Fruit fly (Drosophila melanogaster) whole organism, embryonic: ENCODE results near the gene sage.

Source experiments
- Ada2b ChIP-seq: fragments of 200-800 bp; sonication (Bioruptor generic); IDR thresholded peaks from 2 replicates; pipeline ENCODE4 v1.3.6; 2022; ENCODE audit warnings: missing biosample characterization, missing genetic modification characterization
- Blimp-1 ChIP-seq: fragments of 200-800 bp; sonication (Bioruptor generic); optimal IDR thresholded peaks from 3 replicates; lab custom pipeline; 2018; ENCODE audit warnings: missing biosample characterization, missing genetic modification characterization, mild to moderate bottlenecking, moderate library complexity, missing genetic modification reagents
- CG10321 ChIP-seq: fragments of 200-800 bp; sonication (Bioruptor generic); IDR thresholded peaks from 2 replicates; pipeline ENCODE4 v1.3.6; 2022; ENCODE audit warnings: missing biosample characterization, missing genetic modification characterization
- CG10462 ChIP-seq: fragments of 200-800 bp; sonication (Bioruptor generic); optimal IDR thresholded peaks from 2 replicates; lab custom pipeline; 2016; ENCODE audit warnings: missing biosample characterization, missing genetic modification characterization
- CG10979 ChIP-seq: fragments of 200-800 bp; sonication (Bioruptor generic); optimal IDR thresholded peaks from 2 replicates; lab custom pipeline; 2018; ENCODE audit warnings: missing biosample characterization, mild to moderate bottlenecking, missing genetic modification characterization, moderate library complexity
- CG11093 ChIP-seq: fragments of 200-800 bp; sonication (Bioruptor generic); IDR thresholded peaks from 3 replicates; pipeline ENCODE4 v1.3.6; 2022; ENCODE audit warnings: missing biosample characterization, missing genetic modification characterization
- CG11456 ChIP-seq: fragments of 200-800 bp; sonication (Bioruptor generic); IDR thresholded peaks from 3 replicates; pipeline ENCODE4 v1.3.6; 2022; ENCODE audit warnings: missing biosample characterization, missing genetic modification characterization
- CG12236 ChIP-seq: fragments of 200-800 bp; sonication (Bioruptor generic); optimal IDR thresholded peaks from 2 replicates; lab custom pipeline; 2016; ENCODE audit warnings: missing biosample characterization, missing genetic modification characterization
- CG12659 ChIP-seq: fragments of 200-800 bp; sonication (Bioruptor generic); optimal IDR thresholded peaks from 3 replicates; lab custom pipeline; 2017; ENCODE audit warnings: mild to moderate bottlenecking, missing biosample characterization, missing genetic modification reagents, missing genetic modification characterization
- CG1647 ChIP-seq: fragments of 200-800 bp; sonication (Bioruptor generic); optimal IDR thresholded peaks from 3 replicates; lab custom pipeline; 2016; ENCODE audit warnings: missing biosample characterization, missing genetic modification characterization
- CG2712 ChIP-seq: fragments of 200-800 bp; optimal IDR thresholded peaks from 3 replicates; lab custom pipeline; 2019; ENCODE audit warnings: missing biosample characterization, mild to moderate bottlenecking, missing genetic modification characterization, moderate library complexity
- CG32772 ChIP-seq: fragments of 200-800 bp; sonication (Bioruptor generic); IDR thresholded peaks from 2 replicates; pipeline ENCODE4 v1.3.6; 2022; ENCODE audit warnings: missing biosample characterization, missing genetic modification characterization
- CG5180 ChIP-seq: fragments of 200-800 bp; sonication (Bioruptor generic); optimal IDR thresholded peaks from 3 replicates; lab custom pipeline; 2017; ENCODE audit warnings: missing biosample characterization, missing genetic modification characterization, mild to moderate bottlenecking, moderate library complexity, missing genetic modification reagents
- CG6175 ChIP-seq: fragments of 200-800 bp; sonication (Bioruptor generic); IDR thresholded peaks from 3 replicates; pipeline ENCODE4 v1.3.6; 2022; ENCODE audit warnings: missing biosample characterization, missing genetic modification characterization
- CG6813 ChIP-seq: fragments of 200-800 bp; sonication (Bioruptor generic); optimal IDR thresholded peaks from 2 replicates; lab custom pipeline; 2017; ENCODE audit warnings: missing biosample characterization, missing genetic modification characterization, mild to moderate bottlenecking, moderate library complexity, missing genetic modification reagents
- CG6854 ChIP-seq: fragments of 200-800 bp; sonication (Bioruptor generic); optimal IDR thresholded peaks from 3 replicates; lab custom pipeline; 2017; ENCODE audit warnings: missing biosample characterization, mild to moderate bottlenecking, missing genetic modification characterization
- CG9215 ChIP-seq: fragments of 200-800 bp; sonication (Bioruptor generic); IDR thresholded peaks from 2 replicates; pipeline ENCODE4 v1.3.6; 2022; ENCODE audit warnings: missing biosample characterization, missing genetic modification characterization
- CG9817 ChIP-seq: fragments of 200-800 bp; sonication (Bioruptor generic); optimal IDR thresholded peaks from 2 replicates; lab custom pipeline; 2018; ENCODE audit warnings: missing biosample characterization, mild to moderate bottlenecking, missing genetic modification characterization, moderate library complexity
- Dek ChIP-seq: fragments of 200-800 bp; sonication (Bioruptor generic); optimal IDR thresholded peaks from 3 replicates; lab custom pipeline; 2019; ENCODE audit warnings: missing biosample characterization, mild to moderate bottlenecking, missing genetic modification characterization, moderate library complexity
- Eip74EF ChIP-seq, 2 experiments: fragments of 200-800 bp in 1 of 2; fragments of >200 bp in 1 of 2; sonication (Bioruptor generic) in 1 of 2; optimal IDR thresholded peaks; 2 replicates each; lab custom pipeline; 2017 to 2019; ENCODE audit warnings: missing biosample characterization in 2 of 2, missing genetic modification characterization in 2 of 2, mild to moderate bottlenecking in 1 of 2, moderate library complexity in 1 of 2
- Rfx ChIP-seq: fragments of 200-800 bp; sonication (Bioruptor generic); IDR thresholded peaks from 2 replicates; pipeline ENCODE4 v1.3.6; 2022; ENCODE audit warnings: missing biosample characterization, missing genetic modification characterization
- Side ChIP-seq: fragments of 200-800 bp; sonication (Bioruptor generic); optimal IDR thresholded peaks from 2 replicates; lab custom pipeline; 2016; ENCODE audit warnings: missing biosample characterization, missing genetic modification characterization
- Taf1 ChIP-seq: fragments of 200-800 bp; sonication (Bioruptor generic); IDR thresholded peaks from 2 replicates; pipeline ENCODE4 v1.3.6; 2022; ENCODE audit warnings: missing biosample characterization, missing genetic modification characterization
- ara ChIP-seq: fragments of 200-800 bp; sonication (Bioruptor generic); IDR thresholded peaks from 2 replicates; pipeline ENCODE4 v1.3.6; 2022; ENCODE audit warnings: missing biosample characterization, missing genetic modification characterization
- bowl ChIP-seq: fragments of 200-800 bp; sonication (Bioruptor generic); IDR thresholded peaks from 2 replicates; pipeline ENCODE4 v1.3.6; 2022; ENCODE audit warnings: missing biosample characterization, missing genetic modification characterization
- cato ChIP-seq: fragments of 200-800 bp; sonication (Bioruptor generic); optimal IDR thresholded peaks from 2 replicates; lab custom pipeline; 2016; ENCODE audit warnings: missing biosample characterization, missing genetic modification characterization, borderline replicate concordance
- chinmo ChIP-seq: fragments of 200-800 bp; sonication (Bioruptor generic); IDR thresholded peaks from 4 replicates; pipeline ENCODE4 v1.3.6; 2022; ENCODE audit warnings: missing biosample characterization, missing genetic modification characterization; ENCODE audit not compliant: partially characterized antibody
- crol ChIP-seq: fragments of 200-800 bp; sonication (Bioruptor generic); IDR thresholded peaks from 2 replicates; pipeline ENCODE4 v1.3.6; 2022; ENCODE audit warnings: missing biosample characterization, missing genetic modification characterization
- esg ChIP-seq: fragments of 200-800 bp; sonication (Bioruptor generic); conservative IDR thresholded peaks from 2 replicates; pipeline ENCODE4 v1.3.6; 2022; ENCODE audit warnings: missing biosample characterization, missing genetic modification characterization
- gce ChIP-seq: fragments of 200-800 bp; sonication (Bioruptor generic); IDR thresholded peaks from 3 replicates; pipeline ENCODE4 v1.3.6; 2022; ENCODE audit warnings: missing biosample characterization, missing genetic modification characterization
- jing ChIP-seq: fragments of 200-800 bp; sonication (Bioruptor generic); optimal IDR thresholded peaks from 2 replicates; lab custom pipeline; 2018; ENCODE audit warnings: missing biosample characterization, mild to moderate bottlenecking, missing genetic modification characterization
- kni ChIP-seq: fragments of 200-800 bp; sonication (Bioruptor generic); optimal IDR thresholded peaks from 3 replicates; lab custom pipeline; 2017; ENCODE audit warnings: mild to moderate bottlenecking, missing biosample characterization, missing genetic modification reagents, missing genetic modification characterization
- lbe ChIP-seq: fragments of 200-800 bp; sonication (Bioruptor generic); optimal IDR thresholded peaks from 2 replicates; lab custom pipeline; 2016; ENCODE audit warnings: missing biosample characterization, mild to moderate bottlenecking, missing genetic modification characterization
- nerfin-2 ChIP-seq: fragments of 200-800 bp; sonication (Bioruptor generic); IDR thresholded peaks from 2 replicates; pipeline ENCODE4 v1.3.6; 2022; ENCODE audit warnings: missing biosample characterization, missing genetic modification characterization; ENCODE audit not compliant: partially characterized antibody
- pros ChIP-seq: fragments of 200-800 bp; sonication (Bioruptor generic); optimal IDR thresholded peaks from 3 replicates; lab custom pipeline; 2019; ENCODE audit warnings: missing biosample characterization, mild to moderate bottlenecking, missing genetic modification characterization, moderate library complexity
- repo ChIP-seq: fragments of 200-800 bp; sonication (Bioruptor generic); optimal IDR thresholded peaks from 2 replicates; lab custom pipeline; 2016; ENCODE audit warnings: missing biosample characterization, missing genetic modification characterization
- tll ChIP-seq, 2 experiments: fragments of 200-800 bp in 1 of 2; fragments of >200 bp in 1 of 2; sonication (Bioruptor generic) in 1 of 2; optimal IDR thresholded peaks; 2 replicates each; lab custom pipeline; 2017 to 2019; ENCODE audit warnings: missing biosample characterization in 2 of 2, missing genetic modification characterization in 2 of 2, mild to moderate bottlenecking in 1 of 2, moderate library complexity in 1 of 2
- tna ChIP-seq: fragments of 200-800 bp; sonication (Bioruptor generic); IDR thresholded peaks from 2 replicates; pipeline ENCODE4 v1.3.6; 2022; ENCODE audit warnings: missing biosample characterization, missing genetic modification characterization; ENCODE audit not compliant: partially characterized antibody
- unpg ChIP-seq: fragments of 200-800 bp; sonication (Bioruptor generic); optimal IDR thresholded peaks from 3 replicates; lab custom pipeline; 2018; ENCODE audit warnings: missing biosample characterization, mild to moderate bottlenecking, missing genetic modification characterization, moderate library complexity
- vnd ChIP-seq: fragments of 200-800 bp; sonication (Bioruptor generic); IDR thresholded peaks from 3 replicates; pipeline ENCODE4 v1.3.6; 2022; ENCODE audit warnings: missing biosample characterization, missing genetic modification characterization; ENCODE audit not compliant: partially characterized antibody
- wek ChIP-seq: fragments of 200-800 bp; sonication (Bioruptor generic); optimal IDR thresholded peaks from 3 replicates; lab custom pipeline; 2018; ENCODE audit warnings: missing biosample characterization, mild to moderate bottlenecking, missing genetic modification characterization, moderate library complexity
- zen ChIP-seq: fragments of 200-800 bp; sonication (Bioruptor generic); optimal IDR thresholded peaks from 3 replicates; lab custom pipeline; 2018; ENCODE audit warnings: missing biosample characterization, mild to moderate bottlenecking, missing genetic modification characterization, moderate library complexity
- zfh1 ChIP-seq: fragments of 200-800 bp; sonication (Bioruptor generic); IDR thresholded peaks from 3 replicates; pipeline ENCODE4 v1.3.6; 2022; ENCODE audit warnings: missing biosample characterization, missing genetic modification characterization

Gene sage

dm6 chr3R:9249736-9250044 is 14.3 kb downstream of the sage start:
- no peak for TF ChIP-seq CG11093 (GFP tag; lab: Robert Waterston, UW)
- 0 out of 2 replicates have a peak, but pooled peaks have one; percentile 21 for TF ChIP-seq ara
- TF ChIP-seq Blimp-1 (GFP tag; lab: Kevin White, UChicago) = peak; percentile 81
- TF ChIP-seq, all 482 proteins: peak for 2

DNA sequence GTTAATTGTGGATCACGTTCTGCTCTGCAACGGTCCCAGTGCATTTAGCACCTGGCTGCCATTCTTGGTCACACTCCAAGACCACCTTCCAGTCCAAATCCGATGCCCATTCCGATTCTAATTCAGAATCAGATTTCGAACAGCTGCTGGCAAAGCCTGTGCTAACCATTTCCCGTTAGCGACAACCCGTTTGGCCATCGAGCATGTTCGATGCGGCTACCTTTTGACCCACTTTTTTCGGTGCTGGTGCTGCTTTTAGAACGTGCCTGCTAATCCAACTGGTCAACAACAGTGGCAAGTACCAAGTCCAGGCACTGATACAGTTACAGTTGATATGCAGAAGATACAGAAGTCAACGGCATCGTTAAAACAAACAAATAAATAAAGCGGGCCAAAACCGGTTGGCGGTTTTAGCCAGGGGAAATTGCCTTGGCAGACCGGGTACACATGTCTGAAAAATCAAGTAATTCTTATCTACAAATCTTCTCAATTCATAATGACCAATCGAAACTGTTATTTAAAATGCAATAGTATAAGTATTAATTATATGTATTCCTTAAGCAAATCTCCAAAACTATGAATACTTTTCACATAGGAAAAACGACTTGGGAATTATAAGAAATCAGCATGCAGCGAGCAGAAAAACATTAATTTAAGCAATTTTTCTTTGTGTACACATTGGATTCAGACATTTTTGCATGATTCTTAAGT is 14.8 kb downstream of the sage start:
- no peak for TF ChIP-seq bowl (GFP tag; lab: Robert Waterston, UW)
- no peak for TF ChIP-seq cato
- no peak for TF ChIP-seq jing (GFP tag; lab: Kevin White, UChicago)
- TF ChIP-seq tll (GFP tag; optimal IDR thresholded peaks at IDR 0.05; lab: Kevin White, UChicago) = peak in 1 of 2 experiments; percentile 74
- TF ChIP-seq Eip74EF (GFP tag; optimal IDR thresholded peaks at IDR 0.05; lab: Kevin White, UChicago) = no peak
- TF ChIP-seq zen (tag; lab: Kevin White, UChicago) = no peak
- 0 out of 2 replicates have a peak, but pooled peaks have one; percentile 19 for TF ChIP-seq CG10321 (GFP tag; lab: Robert Waterston, UW)
- TF ChIP-seq lbe (GFP tag; lab: Kevin White, UChicago) = peak; percentile 15
- TF ChIP-seq Taf1 (GFP tag; lab: Robert Waterston, UW) = no peak
- TF ChIP-seq nerfin-2 (GFP tag; lab: Robert Waterston, UW) = 0 out of 2 replicates have a peak, but pooled peaks have one; percentile 31
- no peak for TF ChIP-seq CG1647 (GFP tag; lab: Kevin White, UChicago)
- no peak for TF ChIP-seq repo (GFP tag; lab: Kevin White, UChicago)
- TF ChIP-seq esg (GFP tag; lab: Robert Waterston, UW) = no peak
- no peak for TF ChIP-seq tna (GFP tag; lab: Robert Waterston, UW)
- no peak for TF ChIP-seq Side (GFP tag; lab: Kevin White, UChicago)
- TF ChIP-seq gce (GFP tag; lab: Robert Waterston, UW) = no peak
- no peak for TF ChIP-seq CG12659 (GFP tag; lab: Kevin White, UChicago)
- peak; percentile 95 for TF ChIP-seq CG5180 (GFP tag; lab: Kevin White, UChicago)
- TF ChIP-seq chinmo (GFP tag; lab: Robert Waterston, UW) = 0 out of 4 replicates have a peak, but pooled peaks have one; percentile 37
- peak; percentile 40 for TF ChIP-seq kni

dm6 chr3R:9246879-9247621 is 16.9 kb downstream of the sage start:
- peak; percentile 76 for TF ChIP-seq unpg
- no peak for TF ChIP-seq CG6854 (GFP tag; lab: Kevin White, UChicago)
- TF ChIP-seq crol (GFP tag; lab: Robert Waterston, UW) = no peak
- no peak for TF ChIP-seq CG6175
- TF ChIP-seq Rfx (GFP tag; lab: Robert Waterston, UW) = 0 out of 2 replicates have a peak, but pooled peaks have one; percentile 27
- peak; percentile 30 for TF ChIP-seq CG10462 (GFP tag; lab: Kevin White, UChicago)
- TF ChIP-seq CG9215 = no peak
- TF ChIP-seq CG6813 (GFP tag; lab: Kevin White, UChicago) = peak; percentile 44
- TF ChIP-seq CG1647 (GFP tag; lab: Kevin White, UChicago) = no peak
- peak; percentile 96 for TF ChIP-seq CG5180 (GFP tag; lab: Kevin White, UChicago)
- TF ChIP-seq wek (GFP tag; lab: Kevin White, UChicago) = no peak
- TF ChIP-seq vnd (GFP tag; lab: Robert Waterston, UW) = no peak
- TF ChIP-seq CG32772 (GFP tag; lab: Robert Waterston, UW) = peak; percentile 44; the same call in 1 of the 2 replicates
- peak; percentile 35 for TF ChIP-seq CG12236
- peak; percentile 91 for TF ChIP-seq CG10979 (tag; lab: Kevin White, UChicago)
- peak; percentile 52; the same call in 1 of the 2 replicates for TF ChIP-seq Ada2b
- peak; percentile 29 for TF ChIP-seq CG9817 (tag; lab: Kevin White, UChicago)
- TF ChIP-seq CG2712 (tag; lab: Kevin White, UChicago) = peak; percentile 86
- no peak for TF ChIP-seq CG11456
- peak; percentile 69; the same call in 1 of the 3 replicates for TF ChIP-seq zfh1
- TF ChIP-seq jing (GFP tag; lab: Kevin White, UChicago) = peak; percentile 36
- TF ChIP-seq Dek (tag; lab: Kevin White, UChicago) = peak; percentile 1
- TF ChIP-seq pros (GFP tag; lab: Kevin White, UChicago) = peak; percentile 93
